Fruit fly (Drosophila melanogaster) whole organism, embryonic: Measurements from ENCODE around the gene Tdg.

Experiments used
- Abd-B ChIP-seq: fragments of 200-800 bp; sonication (Bioruptor generic); optimal IDR thresholded peaks from 2 replicates; lab custom pipeline; 2018; ENCODE audit warnings: missing biosample characterization, mild to moderate bottlenecking, missing genetic modification characterization, moderate library complexity
- BEAF-32 ChIP-seq: fragments of 200-800 bp; sonication (Bioruptor generic); optimal IDR thresholded peaks from 3 replicates; lab custom pipeline; 2017; ENCODE audit warnings: missing biosample characterization, missing genetic modification characterization, mild to moderate bottlenecking, moderate library complexity, missing genetic modification reagents
- C15 ChIP-seq: fragments of 200-800 bp; sonication (Bioruptor generic); IDR thresholded peaks from 3 replicates; pipeline ENCODE4 v1.3.6; 2022; ENCODE audit warnings: missing biosample characterization, missing genetic modification characterization
- CG10147 ChIP-seq: fragments of 200-800 bp; sonication (Bioruptor generic); optimal IDR thresholded peaks from 2 replicates; lab custom pipeline; 2019; ENCODE audit warnings: missing biosample characterization, mild to moderate bottlenecking, missing genetic modification characterization, moderate library complexity
- CG10321 ChIP-seq: fragments of 200-800 bp; sonication (Bioruptor generic); IDR thresholded peaks from 2 replicates; pipeline ENCODE4 v1.3.6; 2022; ENCODE audit warnings: missing biosample characterization, missing genetic modification characterization
- CG10979 ChIP-seq: fragments of 200-800 bp; sonication (Bioruptor generic); optimal IDR thresholded peaks from 2 replicates; lab custom pipeline; 2018; ENCODE audit warnings: missing biosample characterization, mild to moderate bottlenecking, missing genetic modification characterization, moderate library complexity
- CG11456 ChIP-seq: fragments of 200-800 bp; sonication (Bioruptor generic); IDR thresholded peaks from 3 replicates; pipeline ENCODE4 v1.3.6; 2022; ENCODE audit warnings: missing biosample characterization, missing genetic modification characterization
- CG12659 ChIP-seq: fragments of 200-800 bp; sonication (Bioruptor generic); optimal IDR thresholded peaks from 3 replicates; lab custom pipeline; 2017; ENCODE audit warnings: mild to moderate bottlenecking, missing biosample characterization, missing genetic modification reagents, missing genetic modification characterization
- CG12942 ChIP-seq: fragments of 200-800 bp; sonication (Bioruptor generic); optimal IDR thresholded peaks from 3 replicates; lab custom pipeline; 2016; ENCODE audit warnings: missing biosample characterization, missing genetic modification characterization
- CG13287 ChIP-seq: fragments of 200-800 bp; sonication (Bioruptor generic); IDR thresholded peaks from 2 replicates; pipeline ENCODE4 v1.3.6; 2022; ENCODE audit warnings: missing biosample characterization, missing genetic modification characterization; ENCODE audit not compliant: partially characterized antibody
- CG15479 ChIP-seq: fragments of 200-800 bp; sonication (Bioruptor generic); optimal IDR thresholded peaks from 3 replicates; lab custom pipeline; 2019; ENCODE audit warnings: missing biosample characterization, mild to moderate bottlenecking, missing genetic modification characterization, moderate library complexity
- CG15696 ChIP-seq: fragments of 200-800 bp; sonication (Bioruptor generic); optimal IDR thresholded peaks from 2 replicates; lab custom pipeline; 2019; ENCODE audit warnings: missing biosample characterization, mild to moderate bottlenecking, missing genetic modification characterization, moderate library complexity
- CG16863 ChIP-seq: fragments of 200-800 bp; sonication (Bioruptor generic); optimal IDR thresholded peaks from 3 replicates; lab custom pipeline; 2016; ENCODE audit warnings: missing biosample characterization, missing genetic modification characterization
- CG17568 ChIP-seq: fragments of 200-800 bp; sonication (Bioruptor generic); optimal IDR thresholded peaks from 2 replicates; lab custom pipeline; 2018; ENCODE audit warnings: missing biosample characterization, mild to moderate bottlenecking, missing genetic modification characterization, moderate library complexity
- CG17829 ChIP-seq: fragments of 200-800 bp; optimal IDR thresholded peaks from 2 replicates; lab custom pipeline; 2019; ENCODE audit warnings: missing biosample characterization, mild to moderate bottlenecking, missing genetic modification characterization, moderate library complexity
- CG1792 ChIP-seq: fragments of 200-800 bp; sonication (Bioruptor generic); optimal IDR thresholded peaks from 2 replicates; lab custom pipeline; 2016; ENCODE audit warnings: missing biosample characterization, missing genetic modification characterization
- CG2116 ChIP-seq: fragments of 200-800 bp; sonication (Bioruptor generic); optimal IDR thresholded peaks from 3 replicates; lab custom pipeline; 2018; ENCODE audit warnings: missing biosample characterization, mild to moderate bottlenecking, missing genetic modification characterization
- CG2120 ChIP-seq: fragments of 200-800 bp; sonication (Bioruptor generic); optimal IDR thresholded peaks from 3 replicates; lab custom pipeline; 2016; ENCODE audit warnings: missing biosample characterization, missing genetic modification characterization
- CG2199 ChIP-seq: fragments of 200-800 bp; sonication (Bioruptor generic); IDR thresholded peaks from 3 replicates; pipeline ENCODE4 v1.3.6; 2022; ENCODE audit warnings: missing biosample characterization, missing genetic modification characterization
- CG3163 ChIP-seq: fragments of 200-800 bp; sonication (Bioruptor generic); optimal IDR thresholded peaks from 3 replicates; lab custom pipeline; 2016; ENCODE audit warnings: missing biosample characterization, missing genetic modification characterization
- CG32532 ChIP-seq: fragments of 200-800 bp; sonication (Bioruptor generic); IDR thresholded peaks from 2 replicates; pipeline ENCODE4 v1.3.6; 2022; ENCODE audit warnings: missing biosample characterization, missing genetic modification characterization
- CG3281 ChIP-seq: fragments of 200-800 bp; sonication (Bioruptor generic); optimal IDR thresholded peaks from 3 replicates; lab custom pipeline; 2017; ENCODE audit warnings: missing biosample characterization, mild to moderate bottlenecking, missing genetic modification characterization
- CG4617 ChIP-seq: fragments of 200-800 bp; sonication (Bioruptor generic); optimal IDR thresholded peaks from 3 replicates; lab custom pipeline; 2016; ENCODE audit warnings: missing biosample characterization, missing genetic modification characterization, borderline replicate concordance
- CG7271 ChIP-seq: fragments of 200-800 bp; sonication (Bioruptor generic); optimal IDR thresholded peaks from 2 replicates; lab custom pipeline; 2018; ENCODE audit warnings: missing biosample characterization, mild to moderate bottlenecking, missing genetic modification characterization, moderate library complexity
- CG7786 ChIP-seq: fragments of 200-800 bp; sonication (Bioruptor generic); optimal IDR thresholded peaks from 2 replicates; lab custom pipeline; 2016; ENCODE audit warnings: missing biosample characterization, missing genetic modification characterization
- CoRest ChIP-seq: fragments of 200-800 bp; sonication (Bioruptor generic); optimal IDR thresholded peaks from 3 replicates; lab custom pipeline; 2018; ENCODE audit warnings: missing biosample characterization, mild to moderate bottlenecking, missing genetic modification characterization, moderate library complexity
- Fer3 ChIP-seq: fragments of 200-800 bp; sonication (Bioruptor generic); optimal IDR thresholded peaks from 2 replicates; lab custom pipeline; 2018; ENCODE audit warnings: missing biosample characterization, mild to moderate bottlenecking, missing genetic modification characterization, moderate library complexity
- Hr3 ChIP-seq: fragments of 200-800 bp; sonication (Bioruptor generic); optimal IDR thresholded peaks from 3 replicates; lab custom pipeline; 2016; ENCODE audit warnings: missing biosample characterization, missing genetic modification characterization
- MBD-R2 ChIP-seq: fragments of 200-800 bp; sonication (Bioruptor generic); IDR thresholded peaks from 2 replicates; pipeline ENCODE4 v1.3.6; 2022; ENCODE audit warnings: missing biosample characterization, missing genetic modification characterization
- Oli ChIP-seq: fragments of 200-800 bp; sonication (Bioruptor generic); optimal IDR thresholded peaks from 2 replicates; lab custom pipeline; 2018; ENCODE audit warnings: missing biosample characterization, mild to moderate bottlenecking, missing genetic modification characterization, moderate library complexity
- PHDP ChIP-seq: fragments of 200-800 bp; sonication (Bioruptor generic); optimal IDR thresholded peaks from 3 replicates; lab custom pipeline; 2018; ENCODE audit warnings: missing biosample characterization, mild to moderate bottlenecking, missing genetic modification characterization, moderate library complexity
- TFAM ChIP-seq: fragments of 200-800 bp; sonication (Bioruptor generic); optimal IDR thresholded peaks from 2 replicates; lab custom pipeline; 2017; ENCODE audit warnings: missing biosample characterization, missing genetic modification characterization, inconsistent platforms
- Vsx1 ChIP-seq: fragments of 200-800 bp; sonication (Bioruptor generic); optimal IDR thresholded peaks from 2 replicates; lab custom pipeline; 2017; ENCODE audit warnings: missing biosample characterization, mild to moderate bottlenecking, missing genetic modification characterization, missing genetic modification reagents
- aop ChIP-seq: fragments of 200-800 bp; sonication (Bioruptor generic); IDR thresholded peaks from 2 replicates; pipeline ENCODE4 v1.3.6; 2022; ENCODE audit warnings: missing biosample characterization, missing genetic modification characterization
- chif ChIP-seq, 2 experiments: fragments of 200-800 bp; sonication (Bioruptor generic); optimal IDR thresholded peaks; 3 replicates each; lab custom pipeline; 2016; ENCODE audit warnings: missing biosample characterization in 2 of 2, missing genetic modification characterization in 2 of 2
- crol ChIP-seq: fragments of 200-800 bp; sonication (Bioruptor generic); IDR thresholded peaks from 2 replicates; pipeline ENCODE4 v1.3.6; 2022; ENCODE audit warnings: missing biosample characterization, missing genetic modification characterization
- dpn ChIP-seq, 2 experiments: fragments of 200-800 bp; sonication (Bioruptor generic); optimal IDR thresholded peaks; 3 replicates each; lab custom pipeline; 2016; ENCODE audit warnings: missing biosample characterization in 2 of 2, missing genetic modification characterization in 2 of 2
- grn ChIP-seq: fragments of 200-800 bp; sonication (Bioruptor generic); optimal IDR thresholded peaks from 3 replicates; lab custom pipeline; 2017; ENCODE audit warnings: missing biosample characterization, missing genetic modification characterization
- gt ChIP-seq: fragments of 200-800 bp; sonication (Bioruptor generic); IDR thresholded peaks from 2 replicates; pipeline ENCODE4 v1.3.6; 2022; ENCODE audit warnings: missing biosample characterization, missing genetic modification characterization
- hth ChIP-seq: fragments of >200 bp; optimal IDR thresholded peaks from 2 replicates; lab custom pipeline; 2017; ENCODE audit warnings: inconsistent platforms
- insv ChIP-seq, 2 experiments: fragments of 200-800 bp; sonication (Bioruptor generic); optimal IDR thresholded peaks; 3 replicates each; lab custom pipeline; 2016 to 2018; ENCODE audit warnings: missing biosample characterization in 2 of 2, missing genetic modification characterization in 2 of 2
- maf-S ChIP-seq: fragments of 200-800 bp; sonication (Bioruptor generic); optimal IDR thresholded peaks from 2 replicates; lab custom pipeline; 2016; ENCODE audit warnings: missing biosample characterization, missing genetic modification characterization
- nmo ChIP-seq: fragments of 200-800 bp; sonication (Bioruptor generic); optimal IDR thresholded peaks from 2 replicates; lab custom pipeline; 2018; ENCODE audit warnings: missing biosample characterization, mild to moderate bottlenecking, missing genetic modification characterization, moderate library complexity
- oc ChIP-seq: fragments of 200-800 bp; sonication (Bioruptor generic); optimal IDR thresholded peaks from 2 replicates; lab custom pipeline; 2018; ENCODE audit warnings: missing biosample characterization, mild to moderate bottlenecking, missing genetic modification characterization, moderate library complexity
- psq ChIP-seq: fragments of 200-800 bp; sonication (Bioruptor generic); optimal IDR thresholded peaks from 2 replicates; lab custom pipeline; 2017; ENCODE audit warnings: missing biosample characterization, missing genetic modification characterization
- sc ChIP-seq, 3 experiments: fragments of >200 bp in 2 of 3; fragments of 200-800 bp in 1 of 3; sonication (Bioruptor generic) in 1 of 3; optimal IDR thresholded peaks; 2 replicates in 2 of 3; 3 replicates in 1 of 3; lab custom pipeline; 2017; ENCODE audit warnings: mild to moderate bottlenecking in 1 of 3, missing biosample characterization in 1 of 3, missing genetic modification characterization in 1 of 3, missing genetic modification reagents in 1 of 3
- sens-2 ChIP-seq: fragments of 200-800 bp; sonication (Bioruptor generic); IDR thresholded peaks from 2 replicates; pipeline ENCODE4 v1.3.6; 2022; ENCODE audit warnings: missing biosample characterization, missing genetic modification characterization
- trh ChIP-seq: fragments of 200-800 bp; sonication (Bioruptor generic); optimal IDR thresholded peaks from 2 replicates; lab custom pipeline; 2016; ENCODE audit warnings: missing biosample characterization, missing genetic modification characterization
- vvl ChIP-seq: fragments of 200-800 bp; sonication (Bioruptor generic); IDR thresholded peaks from 2 replicates; pipeline ENCODE4 v1.3.6; 2022; ENCODE audit warnings: missing biosample characterization, missing genetic modification characterization
- yki ChIP-seq: fragments of >200 bp; optimal IDR thresholded peaks from 3 replicates; lab custom pipeline; 2018

Tdg gene

DNA sequence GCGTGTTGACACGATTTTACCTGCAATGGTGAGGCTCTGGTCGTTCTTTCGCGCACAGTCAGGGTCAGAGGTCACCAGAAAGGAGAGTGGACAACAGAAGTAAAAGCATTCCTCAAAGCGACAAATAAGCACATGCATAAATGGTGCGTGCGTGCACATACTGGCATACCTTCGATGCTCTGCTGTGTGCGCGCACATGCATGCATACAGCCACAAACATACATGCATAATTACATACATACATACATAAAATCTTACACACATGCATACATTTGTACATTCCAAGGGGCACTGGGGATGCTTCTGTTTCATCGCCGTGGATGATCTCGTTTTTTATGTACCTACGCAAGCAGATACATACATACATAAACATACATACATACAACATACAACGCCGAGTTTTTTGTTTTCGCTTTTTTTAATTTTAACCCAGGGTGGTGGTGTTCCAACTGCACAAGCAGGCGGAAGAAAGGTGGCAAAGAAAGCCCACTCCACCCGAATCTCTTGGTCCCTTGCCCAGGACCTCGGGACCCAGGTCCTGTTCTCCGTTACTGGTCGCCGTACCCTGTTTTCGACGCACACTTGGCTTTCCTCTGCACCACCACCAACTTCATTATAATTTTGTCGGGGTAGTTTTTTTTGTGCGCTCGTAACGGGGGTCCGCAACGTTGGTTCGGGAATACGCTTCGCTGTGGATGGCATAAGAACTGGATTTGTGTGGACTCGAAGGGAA lies 68.7 kb downstream of the Tdg start, which contains the start of gene Asator (continued):
- TF ChIP-seq CG32532 (no peak; the same call in 1 of the 2 replicates), CG1792 (GFP tag; lab: Kevin White, UChicago) (no peak), oc (peak; percentile 51), Oli (peak; percentile 47), CG12659 (GFP tag; lab: Kevin White, UChicago) (peak; percentile 40), Hr3 (GFP tag; lab: Kevin White, UChicago) (peak; percentile 58), CG3281 (peak; percentile 46), CG13287 (GFP tag; lab: Robert Waterston, UW) (no peak), insv (GFP tag; optimal IDR thresholded peaks at IDR 0.05; lab: Kevin White, UChicago) (no peak), Abd-B (GFP tag; lab: Kevin White, UChicago) (no peak), aop (GFP tag; lab: Robert Waterston, UW) (no peak), Vsx1 (GFP tag; lab: Kevin White, UChicago) (no peak), CG17829 (tag; lab: Kevin White, UChicago) (peak; percentile 71), MBD-R2 (GFP tag; lab: Robert Waterston, UW) (peak; percentile 48; the same call in 1 of the 2 replicates), yki (lab: Kevin White, UChicago) (no peak), Fer3 (tag; lab: Kevin White, UChicago) (peak; percentile 61), dpn (GFP tag; optimal IDR thresholded peaks at IDR 0.05; lab: Kevin White, UChicago) (peak; percentile 64 to 80), PHDP (tag; lab: Kevin White, UChicago) (peak; percentile 51), C15 (GFP tag; lab: Robert Waterston, UW) (no peak), CG3163 (GFP tag; lab: Kevin White, UChicago) (no peak), sc (optimal IDR thresholded peaks at IDR 0.05; lab: Kevin White, UChicago) (no peak), sc (GFP tag; optimal IDR thresholded peaks at IDR 0.05; lab: Kevin White, UChicago) (no peak), CG17568 (GFP tag; lab: Kevin White, UChicago) (no peak), CG10979 (tag; lab: Kevin White, UChicago) (peak; percentile 57), gt (GFP tag; lab: Robert Waterston, UW) (no peak), grn (GFP tag; lab: Kevin White, UChicago) (no peak), CG12942 (GFP tag; lab: Kevin White, UChicago) (peak; percentile 54), CG7271 (tag; lab: Kevin White, UChicago) (no peak), crol (GFP tag; lab: Robert Waterston, UW) (no peak), vvl (GFP tag; lab: Robert Waterston, UW) (peak; percentile 49), CG15696 (tag; lab: Kevin White, UChicago) (peak; percentile 39), CG4617 (GFP tag; lab: Kevin White, UChicago) (no peak), CG2199 (GFP tag; lab: Robert Waterston, UW) (peak; percentile 87), BEAF-32 (GFP tag; lab: Kevin White, UChicago) (no peak), chif (GFP tag; optimal IDR thresholded peaks at IDR 0.05; lab: Kevin White, UChicago) (peak; percentile 33 to 67), hth (lab: Kevin White, UChicago) (no peak), psq (no peak), CG7786 (GFP tag; lab: Kevin White, UChicago) (peak; percentile 72), CoRest (tag; lab: Kevin White, UChicago) (no peak), sens-2 (GFP tag; lab: Robert Waterston, UW) (no peak), CG15479 (GFP tag; lab: Kevin White, UChicago) (peak; percentile 43), CG2120 (GFP tag; lab: Kevin White, UChicago) (peak; percentile 83), CG10321 (no peak), CG16863 (GFP tag; lab: Kevin White, UChicago) (no peak), CG11456 (no peak), CG2116 (GFP tag; lab: Kevin White, UChicago) (no peak), maf-S (GFP tag; lab: Kevin White, UChicago) (no peak), trh (GFP tag; lab: Kevin White, UChicago) (no peak), TFAM (GFP tag; lab: Kevin White, UChicago) (no peak), CG10147 (GFP tag; lab: Kevin White, UChicago) (peak; percentile 36), nmo (GFP tag; lab: Kevin White, UChicago) (peak; percentile 47)
